Worm (Caenorhabditis elegans) whole organism, L1 larva: ENCODE data around the gene immp-1.

ENCODE experiments used
- C16A3.4 ChIP-seq: fragments of 150-350 bp; optimal IDR thresholded peaks from 2 replicates; lab custom pipeline; 2014; ENCODE audit warnings: missing biosample characterization, missing genetic modification characterization
- blmp-1 ChIP-seq: fragments of 150-350 bp; optimal IDR thresholded peaks from 2 replicates; lab custom pipeline; 2014; ENCODE audit warnings: missing biosample characterization, missing genetic modification characterization
- ceh-63 ChIP-seq: fragments of 200-800 bp; sonication (Bioruptor generic); optimal IDR thresholded peaks from 2 replicates; lab custom pipeline; 2018; ENCODE audit warnings: mild to moderate bottlenecking, missing genetic modification characterization, missing compliant biosample characterization
- ceh-82 ChIP-seq, 3 experiments: fragments of 150-350 bp in 1 of 3; sonication (generic microtip) in 2 of 3; optimal IDR thresholded peaks; 2 replicates each; lab custom pipeline; 2014 to 2017; ENCODE audit warnings: missing biosample characterization in 3 of 3, missing genetic modification characterization in 3 of 3
- ceh-88 ChIP-seq: fragments of 200-800 bp; sonication (Bioruptor generic); IDR thresholded peaks from 2 replicates; pipeline ENCODE4 v1.3.6; 2022; ENCODE audit warnings: missing genetic modification characterization, missing compliant biosample characterization
- ceh-90 ChIP-seq: sonication (generic microtip); optimal IDR thresholded peaks from 2 replicates; lab custom pipeline; 2016; ENCODE audit warnings: missing genetic modification characterization, missing compliant biosample characterization
- egl-13 ChIP-seq: sonication (generic microtip); optimal IDR thresholded peaks from 2 replicates; lab custom pipeline; 2016; ENCODE audit warnings: missing genotype, missing genetic modification reagents, missing genetic modification characterization, missing compliant biosample characterization
- elt-2 ChIP-seq: sonication (generic microtip); optimal IDR thresholded peaks from 2 replicates; lab custom pipeline; 2016; ENCODE audit warnings: missing genetic modification characterization, mild to moderate bottlenecking, inconsistent platforms, missing compliant biosample characterization, missing genetic modification reagents
- elt-3 ChIP-seq, 6 experiments: fragments of 150-350 bp in 1 of 6; sonication (generic microtip); optimal IDR thresholded peaks; 2 replicates each; lab custom pipeline; 2017 to 2018; ENCODE audit warnings: missing biosample characterization in 6 of 6, missing genetic modification characterization in 6 of 6, inconsistent platforms in 1 of 6
- ets-5 ChIP-seq: fragments of 200-800 bp; sonication (Bioruptor generic); IDR thresholded peaks from 2 replicates; pipeline ENCODE4 v1.3.6; 2022; ENCODE audit warnings: missing genetic modification characterization, missing compliant biosample characterization
- fkh-10 ChIP-seq: sonication (generic microtip); optimal IDR thresholded peaks from 2 replicates; lab custom pipeline; 2017; ENCODE audit warnings: missing biosample characterization, missing genetic modification reagents, missing genetic modification characterization
- fkh-4 ChIP-seq: sonication (generic microtip); optimal IDR thresholded peaks from 2 replicates; lab custom pipeline; 2016; ENCODE audit warnings: missing compliant biosample characterization, missing genetic modification characterization, borderline replicate concordance
- fkh-8 ChIP-seq: sonication (generic microtip); optimal IDR thresholded peaks from 2 replicates; lab custom pipeline; 2016; ENCODE audit warnings: mild to moderate bottlenecking, missing genetic modification characterization, missing compliant biosample characterization
- hlh-17 ChIP-seq: fragments of 200-800 bp; sonication (Bioruptor generic); optimal IDR thresholded peaks from 2 replicates; lab custom pipeline; 2018; ENCODE audit warnings: missing genetic modification characterization, mild to moderate bottlenecking, missing compliant biosample characterization, moderate library complexity, borderline replicate concordance
- hlh-4 ChIP-seq: sonication (generic microtip); optimal IDR thresholded peaks from 2 replicates; lab custom pipeline; 2016; ENCODE audit warnings: mild to moderate bottlenecking, missing genetic modification characterization, missing compliant biosample characterization
- hpl-2 ChIP-seq: fragments of 150-350 bp; optimal IDR thresholded peaks from 2 replicates; lab custom pipeline; 2014; ENCODE audit warnings: missing biosample characterization, missing genetic modification reagents, missing genetic modification characterization
- jun-1 ChIP-seq: fragments of 150-350 bp; optimal IDR thresholded peaks from 2 replicates; lab custom pipeline; 2014; ENCODE audit warnings: missing biosample characterization, missing genetic modification reagents, missing genetic modification characterization
- lin-14 ChIP-seq: fragments of 200-800 bp; sonication (Bioruptor generic); optimal IDR thresholded peaks from 2 replicates; lab custom pipeline; 2018; ENCODE audit warnings: mild to moderate bottlenecking, missing genetic modification characterization, moderate library complexity, missing compliant biosample characterization
- lin-15B ChIP-seq: fragments of 150-350 bp; sonication (generic microtip); optimal IDR thresholded peaks from 3 replicates; lab custom pipeline; 2014; ENCODE audit warnings: missing biosample characterization, missing genetic modification characterization
- lin-35 ChIP-seq, 2 experiments: fragments of 150-350 bp; optimal IDR thresholded peaks; 2 replicates each; lab custom pipeline; 2014; ENCODE audit warnings: missing biosample characterization in 2 of 2, missing genetic modification characterization in 2 of 2, missing genetic modification reagents in 2 of 2
- lir-3 ChIP-seq: sonication (generic microtip); optimal IDR thresholded peaks from 2 replicates; lab custom pipeline; 2016; ENCODE audit warnings: mild to moderate bottlenecking, missing genetic modification characterization, moderate library complexity, missing compliant biosample characterization; ENCODE audit not compliant: poor library complexity
- lsy-2 ChIP-seq, 2 experiments: fragments of 150-350 bp; optimal IDR thresholded peaks; 2 replicates each; lab custom pipeline; 2014; ENCODE audit warnings: missing biosample characterization in 2 of 2, missing genetic modification characterization in 2 of 2
- mdl-1 ChIP-seq, 2 experiments: fragments of 150-350 bp; optimal IDR thresholded peaks; 2 replicates each; lab custom pipeline; 2014 to 2017; ENCODE audit warnings: missing biosample characterization in 2 of 2, missing genetic modification characterization in 2 of 2, inconsistent platforms in 1 of 2
- mef-2 ChIP-seq: fragments of 150-350 bp; optimal IDR thresholded peaks from 2 replicates; lab custom pipeline; 2014; ENCODE audit warnings: missing biosample characterization, missing genetic modification characterization
- nhr-19 ChIP-seq: fragments of 200-800 bp; sonication (Bioruptor generic); conservative IDR thresholded peaks from 2 replicates; pipeline ENCODE4 v1.3.6; 2022; ENCODE audit warnings: missing genetic modification characterization, missing compliant biosample characterization
- nhr-237 ChIP-seq: fragments of 150-350 bp; optimal IDR thresholded peaks from 2 replicates; lab custom pipeline; 2014; ENCODE audit warnings: missing biosample characterization, missing genetic modification characterization
- nhr-47 ChIP-seq: sonication (generic microtip); optimal IDR thresholded peaks from 2 replicates; lab custom pipeline; 2016; ENCODE audit warnings: mild to moderate bottlenecking, missing genetic modification characterization, moderate library complexity, missing compliant biosample characterization
- nhr-76 ChIP-seq: sonication (generic microtip); optimal IDR thresholded peaks from 2 replicates; lab custom pipeline; 2017; ENCODE audit warnings: missing biosample characterization, missing genetic modification characterization
- nhr-77 ChIP-seq: fragments of 150-350 bp; optimal IDR thresholded peaks from 2 replicates; lab custom pipeline; 2014; ENCODE audit warnings: missing biosample characterization, missing genetic modification characterization
- nhr-85 ChIP-seq: sonication (generic microtip); peaks from one replicate; lab custom pipeline; 2016; ENCODE audit warnings: missing genetic modification characterization, inconsistent platforms, missing compliant biosample characterization
- nhr-90 ChIP-seq: sonication (generic microtip); optimal IDR thresholded peaks from 2 replicates; lab custom pipeline; 2016; ENCODE audit warnings: mild to moderate bottlenecking, missing genetic modification characterization, missing compliant biosample characterization; ENCODE audit not compliant: poor library complexity
- tbx-2 ChIP-seq: sonication (generic microtip); optimal IDR thresholded peaks from 2 replicates; lab custom pipeline; 2016; ENCODE audit warnings: missing genetic modification characterization, missing compliant biosample characterization
- tlp-1 ChIP-seq: fragments of 150-350 bp; optimal IDR thresholded peaks from 2 replicates; lab custom pipeline; 2014; ENCODE audit warnings: missing biosample characterization, missing genetic modification characterization
- unc-130 ChIP-seq: fragments of 150-350 bp; optimal IDR thresholded peaks from 2 replicates; lab custom pipeline; 2017; ENCODE audit warnings: missing biosample characterization, missing genetic modification characterization, inconsistent platforms
- unc-30 ChIP-seq: sonication (generic microtip); optimal IDR thresholded peaks from 2 replicates; lab custom pipeline; 2017; ENCODE audit warnings: missing biosample characterization, missing genetic modification characterization
- ztf-4 ChIP-seq: fragments of 150-350 bp; optimal IDR thresholded peaks from 2 replicates; lab custom pipeline; 2014; ENCODE audit warnings: missing biosample characterization, missing genetic modification characterization

immp-1 gene

ce11 chrIII:11774508-11775000 is at the start of gene immp-1 (continued):
- TF ChIP-seq tlp-1: no peak
- no peak for TF ChIP-seq hpl-2
- no peak for TF ChIP-seq fkh-8 (tag; lab: Kevin White, UChicago)
- 0 out of 2 replicates have a peak, but pooled peaks have one; percentile 21 for TF ChIP-seq ceh-88 (GFP tag; lab: Robert Waterston, UW)
- no peak for TF ChIP-seq lin-14
- TF ChIP-seq nhr-237 (tag; lab: Kevin White, UChicago): no peak
- TF ChIP-seq nhr-19 (GFP tag; lab: Robert Waterston, UW): no peak
- peak; percentile 19 for TF ChIP-seq tbx-2 (tag; lab: Kevin White, UChicago)
- no peak for TF ChIP-seq fkh-4
- TF ChIP-seq ztf-4: no peak
- TF ChIP-seq ceh-82 (tag; optimal IDR thresholded peaks at IDR 0.05; lab: Kevin White, UChicago): peak; percentile 21 to 55 (median 53)
- no peak for TF ChIP-seq hlh-4 (tag; lab: Kevin White, UChicago)
- TF ChIP-seq ceh-63: no peak
- TF ChIP-seq ets-5 (GFP tag; lab: Robert Waterston, UW): no peak
- no peak for TF ChIP-seq nhr-90 (tag; lab: Kevin White, UChicago)
- no peak for TF ChIP-seq nhr-77
- no peak for TF ChIP-seq egl-13 (tag; lab: Kevin White, UChicago)
- TF ChIP-seq jun-1 (tag; lab: Kevin White, UChicago): no peak
- TF ChIP-seq unc-130 (tag; lab: Kevin White, UChicago): peak; percentile 58
- TF ChIP-seq lin-15B (tag; lab: Kevin White, UChicago): no peak
- no peak for TF ChIP-seq lir-3 (tag; lab: Kevin White, UChicago)
- no peak for TF ChIP-seq unc-30 (tag; lab: Kevin White, UChicago)
- TF ChIP-seq nhr-76 (tag; lab: Kevin White, UChicago): no peak
- TF ChIP-seq mdl-1 (tag; optimal IDR thresholded peaks at IDR 0.05; lab: Kevin White, UChicago): peak in 1 of 2 experiments; percentile 34

DNA sequence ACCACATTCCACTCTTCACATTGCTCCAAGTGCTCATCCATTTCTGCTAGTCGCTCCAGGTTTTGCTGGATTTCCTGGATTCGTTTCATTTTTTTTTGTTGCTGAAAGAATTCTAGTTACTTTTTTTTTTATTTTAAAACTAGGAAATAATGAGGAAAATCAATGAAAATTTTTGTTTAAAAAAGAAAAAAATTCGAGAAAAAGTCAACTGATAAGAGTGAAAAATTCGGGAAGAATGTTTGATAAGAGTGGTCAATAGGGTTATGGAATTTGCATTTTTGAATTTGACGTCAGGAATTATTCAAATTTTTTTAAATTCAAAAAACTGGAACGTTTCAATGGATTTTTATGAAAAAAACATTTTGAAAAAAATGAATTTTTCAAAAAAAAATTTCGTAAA is 48.2 kb upstream of the immp-1 start, which contains the start of gene Y41C4A.12:
Gene Y41C4A.12, minus strand, starts transcription at position 101 of the 400 bp plus-strand sequence.
- TF ChIP-seq lin-35 (GFP tag; optimal IDR thresholded peaks at IDR 0.05; lab: Kevin White, UChicago) (no peak), nhr-90 (tag; lab: Kevin White, UChicago) (no peak), elt-2 (tag; lab: Kevin White, UChicago) (no peak), nhr-47 (tag; lab: Kevin White, UChicago) (no peak), ceh-90 (tag; lab: Kevin White, UChicago) (no peak), lin-14 (no peak), mef-2 (tag; lab: Kevin White, UChicago) (no peak), C16A3.4 (tag; lab: Kevin White, UChicago) (no peak), nhr-85 (no peak), fkh-10 (no peak)
- TF ChIP-seq, all 84 proteins: peak for 0

DNA sequence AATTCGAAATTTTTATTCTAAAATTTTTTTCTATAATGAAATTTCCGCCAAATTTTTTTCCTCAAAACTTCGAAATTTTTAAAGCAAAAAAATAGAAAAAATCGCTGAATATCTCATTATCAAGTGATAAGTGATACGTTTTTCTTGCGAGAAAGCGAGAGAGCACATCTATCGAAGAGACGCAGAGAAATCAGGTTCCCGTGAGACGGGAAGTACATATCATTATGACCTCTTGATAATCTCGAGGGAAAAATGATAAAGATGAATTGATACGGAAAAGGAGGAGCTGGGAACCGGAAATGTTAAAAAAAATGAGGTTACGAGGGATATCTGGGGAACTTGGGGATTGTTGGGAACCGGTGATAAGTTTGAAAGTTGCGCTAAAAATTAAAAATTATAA is 47.7 kb upstream of the immp-1 start:
- TF ChIP-seq hlh-17: no peak
- peak in 5 of 6 experiments; percentile 41 to 96 (median 91) for TF ChIP-seq elt-3 (tag; optimal IDR thresholded peaks at IDR 0.05; lab: Kevin White, UChicago)
- peak; percentile 44 for TF ChIP-seq elt-2 (tag; lab: Kevin White, UChicago)
- TF ChIP-seq blmp-1 (tag; lab: Kevin White, UChicago): peak; percentile 30
- TF ChIP-seq nhr-77: no peak

ce11 chrIII:11730312-11730711 is 44.4 kb upstream of the immp-1 start, which contains the start of gene Y41C4A.18:
Y41C4A.18 (plus strand) TSS chrIII:11730612.
- TF ChIP-seq ceh-82 (tag; optimal IDR thresholded peaks at IDR 0.05; lab: Kevin White, UChicago): no peak
- TF ChIP-seq elt-2 (tag; lab: Kevin White, UChicago): no peak
- no peak for TF ChIP-seq lsy-2 (tag; optimal IDR thresholded peaks at IDR 0.05; lab: Kevin White, UChicago)
- no peak for TF ChIP-seq mdl-1 (tag; optimal IDR thresholded peaks at IDR 0.05; lab: Kevin White, UChicago)
- no peak for TF ChIP-seq jun-1 (tag; lab: Kevin White, UChicago)
- TF ChIP-seq nhr-19 (GFP tag; lab: Robert Waterston, UW): no peak
- no peak for TF ChIP-seq ets-5 (GFP tag; lab: Robert Waterston, UW)
- no peak for TF ChIP-seq ceh-63
